Worm (Caenorhabditis elegans) whole organism, mixed stage, embryonic: Measurements from ENCODE around the gene K11H3.2.

Experiments
- M03D4.4 ChIP-seq: sonication (generic microtip); optimal IDR thresholded peaks from 2 replicates; lab custom pipeline; 2017; ENCODE audit warnings: mild to moderate bottlenecking, missing genetic modification characterization, missing compliant biosample characterization
- bed-3 ChIP-seq: fragments of 200-800 bp; sonication (Bioruptor generic); optimal IDR thresholded peaks from 3 replicates; lab custom pipeline; 2018; ENCODE audit warnings: mild to moderate bottlenecking, missing genetic modification characterization, moderate library complexity, missing compliant biosample characterization
- ceh-39 ChIP-seq: fragments of 150-350 bp; optimal IDR thresholded peaks from 2 replicates; lab custom pipeline; 2014; ENCODE audit warnings: missing biosample characterization, missing genetic modification characterization
- ceh-43 ChIP-seq: fragments of 200-800 bp; sonication (Bioruptor generic); optimal IDR thresholded peaks from 2 replicates; lab custom pipeline; 2018; ENCODE audit warnings: mild to moderate bottlenecking, missing genetic modification characterization, moderate library complexity, missing compliant biosample characterization
- ceh-83 ChIP-seq: fragments of 200-800 bp; sonication (Bioruptor generic); optimal IDR thresholded peaks from 2 replicates; lab custom pipeline; 2018; ENCODE audit warnings: mild to moderate bottlenecking, missing genetic modification characterization, missing compliant biosample characterization
- ces-1 ChIP-seq: fragments of 150-350 bp; optimal IDR thresholded peaks from 2 replicates; lab custom pipeline; 2014; ENCODE audit warnings: missing biosample characterization, missing genetic modification reagents, missing genetic modification characterization
- cnd-1 ChIP-seq: fragments of 200-800 bp; sonication (Bioruptor generic); optimal IDR thresholded peaks from 2 replicates; lab custom pipeline; 2018; ENCODE audit warnings: mild to moderate bottlenecking, missing genetic modification characterization, missing compliant biosample characterization
- drap-1 ChIP-seq: fragments of 200-800 bp; sonication (Bioruptor generic); optimal IDR thresholded peaks from 3 replicates; lab custom pipeline; 2018; ENCODE audit warnings: mild to moderate bottlenecking, missing genetic modification characterization, missing compliant biosample characterization
- elt-1 ChIP-seq: sonication (generic microtip); optimal IDR thresholded peaks from 2 replicates; lab custom pipeline; 2017; ENCODE audit warnings: missing genetic modification characterization, mild to moderate bottlenecking, missing compliant biosample characterization, antibody characterized with exemption, moderate library complexity, borderline replicate concordance; ENCODE audit not compliant: insufficient read depth
- elt-3 ChIP-seq: fragments of 150-350 bp; optimal IDR thresholded peaks from 2 replicates; lab custom pipeline; 2014; ENCODE audit warnings: missing biosample characterization, missing genetic modification characterization
- flh-1 ChIP-seq: fragments of 200-800 bp; sonication (Bioruptor generic); optimal IDR thresholded peaks from 2 replicates; lab custom pipeline; 2018; ENCODE audit warnings: mild to moderate bottlenecking, missing genetic modification characterization, moderate library complexity, missing compliant biosample characterization
- ham-2 ChIP-seq: fragments of 200-800 bp; sonication (Bioruptor generic); optimal IDR thresholded peaks from 2 replicates; lab custom pipeline; 2018; ENCODE audit warnings: mild to moderate bottlenecking, missing genetic modification characterization, missing compliant biosample characterization
- hlh-1 ChIP-seq: fragments of 150-350 bp; optimal IDR thresholded peaks from 2 replicates; lab custom pipeline; 2014; ENCODE audit warnings: missing biosample characterization, missing genetic modification reagents, missing genetic modification characterization
- lin-13 ChIP-seq: fragments of 150-350 bp; optimal IDR thresholded peaks from 2 replicates; lab custom pipeline; 2014; ENCODE audit warnings: missing biosample characterization, missing genetic modification characterization
- lin-32 ChIP-seq: fragments of 200-800 bp; sonication (Bioruptor generic); optimal IDR thresholded peaks from 2 replicates; lab custom pipeline; 2018; ENCODE audit warnings: mild to moderate bottlenecking, missing genetic modification characterization, missing compliant biosample characterization
- lsy-2 ChIP-seq: fragments of 150-350 bp; optimal IDR thresholded peaks from 2 replicates; lab custom pipeline; 2014; ENCODE audit warnings: missing biosample characterization, missing genetic modification characterization
- mab-5 ChIP-seq: fragments of 150-350 bp; optimal IDR thresholded peaks from 2 replicates; lab custom pipeline; 2014; ENCODE audit warnings: missing biosample characterization, missing genetic modification characterization
- mep-1 ChIP-seq: fragments of 150-350 bp; optimal IDR thresholded peaks from 2 replicates; lab custom pipeline; 2017; ENCODE audit warnings: missing biosample characterization, missing genetic modification reagents, missing genetic modification characterization, inconsistent platforms
- mls-2 ChIP-seq: sonication (generic microtip); optimal IDR thresholded peaks from 2 replicates; lab custom pipeline; 2016; ENCODE audit warnings: mild to moderate bottlenecking, missing genetic modification characterization, moderate library complexity, missing compliant biosample characterization
- nhr-12 ChIP-seq: fragments of 150-350 bp; optimal IDR thresholded peaks from 2 replicates; lab custom pipeline; 2014; ENCODE audit warnings: missing biosample characterization, missing genetic modification characterization
- nhr-28 ChIP-seq: fragments of 150-350 bp; optimal IDR thresholded peaks from 2 replicates; lab custom pipeline; 2014; ENCODE audit warnings: missing biosample characterization, missing genetic modification characterization
- nhr-76 ChIP-seq: sonication (generic microtip); optimal IDR thresholded peaks from 2 replicates; lab custom pipeline; 2017; ENCODE audit warnings: missing biosample characterization, missing genetic modification characterization
- pha-4 ChIP-seq: fragments of 150-350 bp; optimal IDR thresholded peaks from 2 replicates; lab custom pipeline; 2018; ENCODE audit warnings: missing biosample characterization, missing genetic modification reagents, missing genetic modification characterization
- sem-2 ChIP-seq: fragments of 200-800 bp; sonication (Bioruptor generic); optimal IDR thresholded peaks from 2 replicates; lab custom pipeline; 2018; ENCODE audit warnings: mild to moderate bottlenecking, missing genetic modification characterization, missing compliant biosample characterization
- snpc-4 ChIP-seq: fragments of 150-350 bp; optimal IDR thresholded peaks from 2 replicates; lab custom pipeline; 2014; ENCODE audit warnings: missing biosample characterization, missing genetic modification characterization
- sptf-1 ChIP-seq: sonication (generic microtip); optimal IDR thresholded peaks from 2 replicates; lab custom pipeline; 2017; ENCODE audit warnings: mild to moderate bottlenecking, missing genetic modification characterization, moderate library complexity, missing compliant biosample characterization
- tbx-8 ChIP-seq: fragments of 200-800 bp; sonication (Bioruptor generic); optimal IDR thresholded peaks from 2 replicates; lab custom pipeline; 2018; ENCODE audit warnings: mild to moderate bottlenecking, missing genetic modification characterization, moderate library complexity, missing compliant biosample characterization
- unc-120 ChIP-seq: sonication (generic microtip); optimal IDR thresholded peaks from 2 replicates; lab custom pipeline; 2017; ENCODE audit warnings: missing genetic modification characterization, missing compliant biosample characterization; ENCODE audit not compliant: poor library complexity, severe bottlenecking
- unc-39 ChIP-seq: fragments of 150-350 bp; optimal IDR thresholded peaks from 2 replicates; lab custom pipeline; 2014; ENCODE audit warnings: missing biosample characterization, missing genetic modification characterization
- unc-62 ChIP-seq: fragments of 150-350 bp; optimal IDR thresholded peaks from 2 replicates; lab custom pipeline; 2014; ENCODE audit warnings: missing biosample characterization, missing genetic modification reagents, missing genetic modification characterization
- zip-8 ChIP-seq: fragments of 150-350 bp; optimal IDR thresholded peaks from 2 replicates; lab custom pipeline; 2014; ENCODE audit warnings: missing biosample characterization, missing genetic modification characterization
- ztf-11 ChIP-seq: fragments of 150-350 bp; optimal IDR thresholded peaks from 2 replicates; lab custom pipeline; 2014; ENCODE audit warnings: missing biosample characterization, missing genetic modification characterization

K11H3.2 gene

DNA sequence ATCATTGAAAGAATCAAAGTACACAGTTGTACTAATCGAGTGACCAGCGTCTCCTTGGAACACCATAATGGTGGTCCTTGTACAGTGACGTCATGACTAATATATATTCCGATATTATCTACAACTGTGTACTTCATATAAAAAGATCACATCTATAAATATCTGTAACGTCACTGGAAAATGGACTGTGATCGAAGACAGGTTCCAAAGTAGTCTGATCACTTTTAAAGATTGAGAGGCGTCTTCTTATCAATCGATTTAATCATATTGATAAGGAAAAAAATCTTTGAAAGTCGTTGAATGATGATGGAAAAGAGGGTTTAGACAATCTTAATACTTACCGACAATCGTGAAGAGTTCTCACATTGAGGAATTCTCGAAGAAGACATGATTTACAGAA is 11.9 kb downstream of the K11H3.2 start:
- TF ChIP-seq unc-39 (no peak), elt-1 (tag; lab: Kevin White, UChicago) (peak; percentile 95), nhr-28 (tag; lab: Kevin White, UChicago) (no peak), mab-5 (no peak)

DNA sequence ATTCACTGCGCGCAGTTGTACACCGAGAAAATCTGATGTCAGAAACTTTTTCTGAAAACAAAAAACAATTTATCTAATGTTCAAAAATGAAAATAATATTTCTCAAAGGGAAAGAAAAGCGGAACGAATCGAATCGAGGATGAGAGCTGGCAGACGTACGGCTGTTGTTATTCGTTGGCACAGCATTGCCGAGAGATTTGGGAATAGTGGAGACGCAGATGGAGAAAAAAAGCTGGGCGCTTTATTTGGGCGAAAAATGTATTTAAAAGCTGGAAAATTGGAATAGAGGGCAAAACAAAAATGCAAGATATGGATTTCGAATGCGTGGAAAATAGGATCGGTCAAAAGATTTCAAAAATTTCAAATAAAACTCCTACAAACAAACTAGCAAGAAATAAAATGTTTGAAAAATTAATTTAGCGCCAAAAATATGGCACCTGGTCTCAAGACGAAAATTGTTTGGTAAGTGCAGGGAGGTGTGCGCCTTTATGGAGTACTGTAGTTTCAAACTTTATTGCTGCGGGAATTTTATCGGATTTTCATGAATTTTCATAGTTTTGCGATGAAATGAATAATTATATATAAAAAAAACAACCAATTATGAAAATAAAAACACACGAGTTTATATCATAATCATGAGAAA is 13.1 kb downstream of the K11H3.2 start, which contains the start of gene gpdh-2:
gpdh-2 (minus strand) TSS at position 51 of the 643 bp plus-strand sequence.
- TF ChIP-seq ztf-11 (tag; lab: Kevin White, UChicago) (no peak), tbx-8 (GFP tag; lab: Kevin White, UChicago) (no peak), ceh-43 (GFP tag; lab: Kevin White, UChicago) (no peak), hlh-1 (tag; lab: Kevin White, UChicago) (peak; percentile 48), nhr-12 (no peak), sptf-1 (no peak), pha-4 (tag; lab: Kevin White, UChicago) (no peak), unc-62 (GFP tag; lab: Kevin White, UChicago) (no peak), zip-8 (tag; lab: Kevin White, UChicago) (no peak), unc-120 (tag; lab: Kevin White, UChicago) (peak; percentile 53), bed-3 (GFP tag; lab: Kevin White, UChicago) (no peak), lsy-2 (no peak), ceh-39 (no peak)

DNA sequence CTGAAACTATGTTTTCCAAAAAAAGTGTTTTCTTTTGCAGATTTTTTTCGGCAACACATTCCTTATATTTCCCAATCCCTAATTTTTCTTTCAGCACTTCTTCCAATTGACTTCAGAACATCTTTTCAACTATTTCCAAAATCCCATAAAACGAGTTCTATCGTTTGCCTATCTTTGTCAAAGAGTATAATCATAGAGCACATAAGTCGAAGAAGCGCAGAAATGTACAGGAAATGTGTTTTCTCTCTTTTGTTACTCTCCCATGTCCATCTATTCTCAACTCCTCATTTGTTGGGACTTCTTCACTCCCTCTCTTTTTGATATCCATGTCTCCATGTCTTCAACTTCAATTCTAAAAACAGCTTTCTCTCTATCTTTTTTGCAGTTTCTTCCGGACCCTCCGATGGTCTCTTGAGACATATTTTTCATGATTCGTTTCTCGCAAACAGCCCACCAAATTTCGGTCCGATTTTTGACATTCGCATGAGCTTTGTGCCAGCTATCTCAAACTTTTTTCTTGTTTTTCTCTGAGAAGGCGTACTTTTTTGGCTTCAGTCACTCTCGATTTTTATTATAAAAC is 14.1 kb downstream of the K11H3.2 start, which contains the start of gene twk-48:
twk-48 (plus strand) TSS at position 530 of the 580 bp plus-strand sequence.
- TF ChIP-seq nhr-76 (tag; lab: Kevin White, UChicago) = no peak
- TF ChIP-seq nhr-12 = no peak
- peak; percentile 62 for TF ChIP-seq ces-1 (GFP tag; lab: Kevin White, UChicago)

DNA sequence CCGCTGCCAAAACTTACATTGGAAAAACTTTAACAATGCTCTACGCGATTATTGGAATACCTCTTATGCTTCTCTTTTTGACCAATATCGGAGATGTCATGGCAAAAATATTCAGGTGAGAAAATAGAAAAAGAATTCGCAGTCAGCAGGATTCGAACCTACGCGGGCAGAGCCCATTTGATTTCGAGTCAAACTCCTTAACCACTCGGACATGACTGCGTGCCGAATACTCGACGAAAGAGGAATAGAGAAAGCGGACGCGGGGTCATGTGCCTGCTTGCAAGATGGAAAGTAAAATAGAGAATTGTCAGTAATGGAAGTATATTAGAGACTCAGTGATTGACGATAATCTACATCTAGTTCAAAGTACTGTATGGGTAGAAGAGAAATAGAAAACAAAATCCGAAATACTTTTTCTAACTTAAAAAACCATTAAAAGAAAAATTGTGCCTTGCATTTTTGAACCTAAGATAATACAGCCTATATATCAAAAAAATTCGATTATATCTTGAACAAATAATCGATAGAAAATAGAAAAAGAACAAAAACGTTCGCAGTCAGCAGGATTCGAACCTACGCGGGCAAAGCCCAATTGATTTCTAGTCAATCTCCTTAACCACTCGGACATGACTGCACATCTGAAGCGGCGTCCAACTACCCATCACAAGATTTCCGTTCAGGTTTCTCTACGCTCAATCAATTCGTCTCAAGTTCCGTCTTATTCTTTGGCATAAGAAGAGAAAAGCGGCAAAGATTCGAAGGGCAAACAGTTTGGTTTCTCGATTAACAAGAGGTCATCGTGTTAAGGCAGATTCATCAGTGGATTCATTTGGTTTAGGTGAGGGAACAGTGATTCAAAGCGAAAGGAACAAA is 15.5 kb downstream of the K11H3.2 start:
- TF ChIP-seq tbx-8 (GFP tag; lab: Kevin White, UChicago) (peak; percentile 63), bed-3 (GFP tag; lab: Kevin White, UChicago) (peak; percentile 80), flh-1 (GFP tag; lab: Kevin White, UChicago) (peak; percentile 65), mab-5 (no peak), hlh-1 (tag; lab: Kevin White, UChicago) (peak; percentile 26), ztf-11 (tag; lab: Kevin White, UChicago) (no peak), sptf-1 (peak; percentile 90), unc-120 (tag; lab: Kevin White, UChicago) (peak; percentile 82), lsy-2 (no peak), nhr-28 (tag; lab: Kevin White, UChicago) (peak; percentile 28), sem-2 (GFP tag; lab: Kevin White, UChicago) (peak; percentile 71), drap-1 (peak; percentile 93), unc-39 (no peak), ceh-83 (GFP tag; lab: Kevin White, UChicago) (peak; percentile 84), unc-62 (GFP tag; lab: Kevin White, UChicago) (peak; percentile 32), mls-2 (peak; percentile 94), elt-1 (tag; lab: Kevin White, UChicago) (no peak), cnd-1 (peak; percentile 89), lin-32 (GFP tag; lab: Kevin White, UChicago) (peak; percentile 89), ham-2 (GFP tag; lab: Kevin White, UChicago) (peak; percentile 56), mep-1 (tag; lab: Kevin White, UChicago) (peak; percentile 53), ces-1 (GFP tag; lab: Kevin White, UChicago) (peak; percentile 45), lin-13 (tag; lab: Kevin White, UChicago) (peak; percentile 23), ceh-43 (GFP tag; lab: Kevin White, UChicago) (peak; percentile 85), elt-3 (tag; lab: Kevin White, UChicago) (no peak), snpc-4 (tag; lab: Kevin White, UChicago) (no peak), pha-4 (tag; lab: Kevin White, UChicago) (peak; percentile 36), M03D4.4 (tag; lab: Kevin White, UChicago) (peak; percentile 83)
